Worm (Caenorhabditis elegans): ENCODE data around the gene col-108.
A peak's percentile ranks its signal among the peaks of the same experiment; 100 is the strongest.

The col-108 gene

DNA sequence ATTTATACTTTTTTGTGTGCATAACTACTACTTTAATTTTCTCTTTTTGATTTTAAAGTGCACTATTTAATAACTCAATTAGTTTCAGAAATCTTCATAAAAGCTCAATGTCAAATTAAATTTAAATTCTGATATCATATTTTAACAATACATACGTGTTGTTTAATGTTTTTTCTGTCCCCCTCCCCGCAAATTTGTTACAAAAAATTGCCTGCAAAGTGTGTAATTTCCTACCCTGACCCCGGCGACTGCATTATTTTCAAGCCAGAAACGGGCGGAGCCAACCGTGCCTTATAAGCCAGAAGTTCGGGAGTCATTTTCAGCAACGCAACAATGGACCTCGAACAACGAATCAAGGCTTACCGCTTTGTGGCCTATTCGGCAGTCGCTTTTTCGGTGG, at the start of gene col-108:
TSS of gene col-108 (plus strand) at position 301 of the 400 bp plus-strand sequence.
- TF ChIP-seq hlh-30 (tag; optimal IDR thresholded peaks at IDR 0.05; ENCODE audit: insufficient read depth) (no peak), dpl-1 (GFP tag; optimal IDR thresholded peaks at IDR 0.05) (no peak), Y5F2A.4 (GFP tag; optimal IDR thresholded peaks at IDR 0.05) (no peak), ZK337.2 (GFP tag; IDR thresholded peaks at IDR 0.05) (no peak)

ce11 chrIV:1720474-1720873, 47.9 kb upstream of the col-108 start, which contains the start of gene epic-2:
Gene epic-2 (plus strand): TSS chrIV:1720790.
- TF ChIP-seq daf-19 (GFP tag; conservative IDR thresholded peaks at IDR 0.05) (no peak), lin-38 (GFP tag; IDR thresholded peaks at IDR 0.05) (no peak), ceh-44 (GFP tag; IDR thresholded peaks at IDR 0.05) (no peak), nhr-28 (tag; optimal IDR thresholded peaks at IDR 0.05) (peak; percentile 69)

DNA sequence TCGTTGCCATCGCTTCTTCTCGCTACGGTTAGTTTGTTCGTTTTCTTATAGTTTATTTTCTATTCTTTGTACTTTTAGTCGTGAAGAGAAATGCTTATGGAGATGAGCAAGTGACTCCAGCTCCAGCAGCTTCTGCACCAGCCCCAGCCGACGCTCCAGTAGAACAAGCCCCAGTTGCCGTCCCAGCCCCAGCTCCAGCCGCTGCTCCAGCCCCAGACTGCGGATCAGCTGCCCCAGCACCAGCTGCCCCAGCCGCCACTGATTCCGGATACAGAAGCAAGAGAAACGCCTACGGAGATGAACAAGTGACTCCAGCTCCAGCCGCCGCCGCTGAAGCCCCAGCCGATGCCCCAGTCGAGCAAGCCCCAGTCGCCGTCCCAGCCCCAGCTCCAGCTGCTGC, 47.5 kb upstream of the col-108 start:
- 0 out of 2 replicates have a peak, but pooled peaks have one; percentile 22 for TF ChIP-seq dmd-9 (GFP tag; IDR thresholded peaks at IDR 0.05)
- 0 out of 2 replicates have a peak, but pooled peaks have one; percentile 42 for TF ChIP-seq hmg-1.1 (GFP tag; IDR thresholded peaks at IDR 0.05)
- peak; percentile 96 for TF ChIP-seq set-16 (GFP tag; IDR thresholded peaks at IDR 0.05)
- 0 out of 2 replicates have a peak, but pooled peaks have one; percentile 37 for TF ChIP-seq ZK337.2 (GFP tag; IDR thresholded peaks at IDR 0.05)
- 0 out of 2 replicates have a peak, but pooled peaks have one; percentile 12 for TF ChIP-seq lim-7 (GFP tag; IDR thresholded peaks at IDR 0.05)
- TF ChIP-seq madf-5 (GFP tag; IDR thresholded peaks at IDR 0.05), result peak in 1 of 2 experiments; percentile 81; a peak in 2 of 4 replicates
- 0 out of 2 replicates have a peak, but pooled peaks have one; percentile 16 for TF ChIP-seq tra-1 (GFP tag; IDR thresholded peaks at IDR 0.05)
- TF ChIP-seq F26F4.8 (GFP tag; conservative IDR thresholded peaks at IDR 0.05), result 0 out of 2 replicates have a peak, but pooled peaks have one; percentile 13
- TF ChIP-seq ctbp-1 (GFP tag; IDR thresholded peaks at IDR 0.05), result peak; percentile 22; the same call in 1 of the 2 replicates
- TF ChIP-seq lin-38 (GFP tag; IDR thresholded peaks at IDR 0.05), result 0 out of 2 replicates have a peak, but pooled peaks have one; percentile 19
- TF ChIP-seq madf-9 (GFP tag; conservative IDR thresholded peaks at IDR 0.05), result 0 out of 2 replicates have a peak, but pooled peaks have one; percentile 37
- TF ChIP-seq zfp-3 (GFP tag; conservative IDR thresholded peaks at IDR 0.05), result peak; percentile 48; the same call in 1 of the 2 replicates
- 0 out of 2 replicates have a peak, but pooled peaks have one; percentile 21 for TF ChIP-seq dmd-8 (GFP tag; IDR thresholded peaks at IDR 0.05)

DNA sequence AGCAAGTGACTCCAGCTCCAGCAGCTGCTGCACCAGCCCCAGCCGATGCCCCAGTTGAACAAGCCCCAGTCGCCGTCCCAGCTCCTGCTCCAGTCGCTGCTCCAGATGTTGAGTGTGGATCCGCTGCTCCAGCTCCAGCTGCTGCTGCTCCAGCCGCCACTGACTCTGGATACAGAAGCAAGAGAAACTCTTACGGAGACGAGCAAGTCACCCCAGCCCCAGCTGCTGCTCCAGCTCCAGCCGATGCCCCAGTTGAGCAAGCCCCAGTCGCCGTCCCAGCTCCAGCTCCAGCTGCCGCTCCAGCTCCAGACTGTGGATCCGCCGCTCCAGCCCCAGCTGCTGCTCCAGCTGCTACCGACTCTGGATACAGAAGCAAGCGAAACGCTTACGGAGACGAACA, 46.8 kb upstream of the col-108 start:
- no peak for TF ChIP-seq dpl-1 (GFP tag; optimal IDR thresholded peaks at IDR 0.05)
- no peak for TF ChIP-seq dmd-6 (GFP tag; IDR thresholded peaks at IDR 0.05)
- TF ChIP-seq tra-1 (GFP tag; IDR thresholded peaks at IDR 0.05), result peak; percentile 36; the same call in 1 of the 2 replicates
- no peak for TF ChIP-seq Y5F2A.4 (GFP tag; optimal IDR thresholded peaks at IDR 0.05)
- no peak for TF ChIP-seq gei-8 (GFP tag; optimal IDR thresholded peaks at IDR 0.05)
- TF ChIP-seq Y75B8A.6 (GFP tag; IDR thresholded peaks at IDR 0.05), result no peak
- no peak for TF ChIP-seq nhr-42 (GFP tag; IDR thresholded peaks at IDR 0.05)
- TF ChIP-seq hmg-1.1 (GFP tag; IDR thresholded peaks at IDR 0.05), result no peak
- TF ChIP-seq ama-1 (optimal IDR thresholded peaks at IDR 0.05), result no peak
- no peak for TF ChIP-seq mxl-3 (GFP tag; optimal IDR thresholded peaks at IDR 0.05)
- no peak for TF ChIP-seq nhr-77 (tag; optimal IDR thresholded peaks at IDR 0.05)
- TF ChIP-seq pha-4 (GFP tag; IDR thresholded peaks at IDR 0.05), result no peak; the same call in 1 of the 2 replicates
- no peak for TF ChIP-seq pha-4 (tag; optimal IDR thresholded peaks at IDR 0.05)
- no peak for TF ChIP-seq ces-1 (GFP tag; optimal IDR thresholded peaks at IDR 0.05)
- TF ChIP-seq F44E2.7 (GFP tag; IDR thresholded peaks at IDR 0.05), result no peak
- TF ChIP-seq D1046.2 (GFP tag; IDR thresholded peaks at IDR 0.05), result no peak
- TF ChIP-seq ceh-32 (tag; optimal IDR thresholded peaks at IDR 0.05; ENCODE audit: poor library complexity), result no peak
- peak; percentile 7; the same call in 1 of the 2 replicates for TF ChIP-seq ceh-20 (GFP tag; IDR thresholded peaks at IDR 0.05)
- no peak for TF ChIP-seq zip-2 (tag; optimal IDR thresholded peaks at IDR 0.05)
- TF ChIP-seq lin-1 (GFP tag; IDR thresholded peaks at IDR 0.05), result no peak
- TF ChIP-seq daf-19 (GFP tag; conservative IDR thresholded peaks at IDR 0.05), result no peak
- no peak for TF ChIP-seq unc-39 (tag; optimal IDR thresholded peaks at IDR 0.05)
- TF ChIP-seq nhr-41 (GFP tag; IDR thresholded peaks at IDR 0.05), result no peak
- no peak for TF ChIP-seq nhr-6 (tag; optimal IDR thresholded peaks at IDR 0.05)
- peak; percentile 96 for TF ChIP-seq set-16 (GFP tag; IDR thresholded peaks at IDR 0.05)
- TF ChIP-seq F10B5.3 (tag; optimal IDR thresholded peaks at IDR 0.05), result no peak

Measured in whole organism, L4 larva.